Fruit fly (Drosophila melanogaster): ENCODE measurements around the gene Glut3.

DNA sequence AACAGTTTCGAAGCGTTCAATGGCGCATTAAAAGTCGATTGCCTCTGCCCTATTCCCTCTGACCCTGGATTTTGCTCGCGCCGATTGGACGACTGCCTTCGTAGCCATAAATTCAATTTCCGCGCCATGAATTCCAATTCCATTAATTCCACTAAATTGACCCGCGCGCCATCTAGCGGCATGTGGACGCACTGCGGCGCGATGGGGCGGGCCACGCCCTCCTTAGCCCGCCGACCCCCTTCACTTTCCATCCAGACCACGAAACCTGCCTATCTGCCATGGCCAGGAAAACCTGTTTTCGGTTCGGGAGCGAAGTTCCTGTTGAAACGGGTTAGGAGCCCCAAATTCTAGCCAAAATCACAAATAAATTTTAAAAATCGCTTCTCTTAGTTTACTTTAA lies 5.7 kb upstream of the Glut3 start:
- TF ChIP-seq EcR (GFP tag; optimal IDR thresholded peaks at IDR 0.05) = no peak
- no peak for TF ChIP-seq psq (optimal IDR thresholded peaks at IDR 0.05)
- no peak for TF ChIP-seq pan (optimal IDR thresholded peaks at IDR 0.05)
- peak; percentile 21 for TF ChIP-seq Dll (optimal IDR thresholded peaks at IDR 0.05)
